Worm (Caenorhabditis elegans) whole organism, late embryonic: ENCODE data around the gene Y45F10A.7.

Experiments used
- T23F11.4 ChIP-seq: fragments of 200-800 bp; sonication (Bioruptor generic); optimal IDR thresholded peaks from 2 replicates; lab custom pipeline; 2018; ENCODE audit warnings: mild to moderate bottlenecking, missing genetic modification characterization, missing compliant biosample characterization
- Y22D7AL.16 ChIP-seq: sonication (generic microtip); optimal IDR thresholded peaks from 2 replicates; lab custom pipeline; 2016; ENCODE audit warnings: missing genetic modification characterization, missing compliant biosample characterization
- ceh-14 ChIP-seq: sonication (generic microtip); optimal IDR thresholded peaks from 2 replicates; lab custom pipeline; 2016; ENCODE audit warnings: missing genotype, missing genetic modification characterization, missing compliant biosample characterization
- ceh-19 ChIP-seq: fragments of 200-800 bp; sonication (Bioruptor generic); optimal IDR thresholded peaks from 2 replicates; lab custom pipeline; 2018; ENCODE audit warnings: mild to moderate bottlenecking, missing genetic modification characterization, missing compliant biosample characterization
- ceh-2 ChIP-seq: sonication (generic microtip); optimal IDR thresholded peaks from 2 replicates; lab custom pipeline; 2016; ENCODE audit warnings: missing genotype, missing genetic modification characterization, missing compliant biosample characterization
- ceh-24 ChIP-seq: sonication (generic microtip); optimal IDR thresholded peaks from 2 replicates; lab custom pipeline; 2016; ENCODE audit warnings: mild to moderate bottlenecking, missing genetic modification characterization, missing compliant biosample characterization
- ceh-6 ChIP-seq: fragments of 200-800 bp; sonication (Bioruptor generic); optimal IDR thresholded peaks from 2 replicates; lab custom pipeline; 2018; ENCODE audit warnings: mild to moderate bottlenecking, missing genetic modification characterization, missing compliant biosample characterization
- dmd-4 ChIP-seq: sonication (generic microtip); optimal IDR thresholded peaks from 2 replicates; lab custom pipeline; 2016; ENCODE audit warnings: borderline replicate concordance, missing genetic modification characterization, missing compliant biosample characterization
- elt-2 ChIP-seq: sonication (generic microtip); optimal IDR thresholded peaks from 2 replicates; lab custom pipeline; 2016; ENCODE audit warnings: missing genetic modification reagents, missing genetic modification characterization, missing compliant biosample characterization
- fax-1 ChIP-seq: sonication (generic microtip); optimal IDR thresholded peaks from 2 replicates; lab custom pipeline; 2016; ENCODE audit warnings: missing genotype, missing genetic modification characterization, missing compliant biosample characterization
- fkh-10 ChIP-seq: fragments of 150-350 bp; optimal IDR thresholded peaks from 2 replicates; lab custom pipeline; 2014; ENCODE audit warnings: missing biosample characterization, missing genetic modification reagents, missing genetic modification characterization
- gmeb-2 ChIP-seq: sonication (generic microtip); optimal IDR thresholded peaks from 2 replicates; lab custom pipeline; 2016; ENCODE audit warnings: missing genetic modification characterization, inconsistent platforms, missing compliant biosample characterization
- hlh-13 ChIP-seq: fragments of 200-800 bp; sonication (Bioruptor generic); optimal IDR thresholded peaks from 2 replicates; lab custom pipeline; 2018; ENCODE audit warnings: mild to moderate bottlenecking, missing genetic modification characterization, missing compliant biosample characterization
- hlh-30 ChIP-seq: sonication (generic microtip); optimal IDR thresholded peaks from 2 replicates; lab custom pipeline; 2017; ENCODE audit warnings: antibody characterized with exemption, missing genetic modification characterization, missing compliant biosample characterization; ENCODE audit not compliant: insufficient read depth
- hlh-8 ChIP-seq: sonication (generic microtip); optimal IDR thresholded peaks from 2 replicates; lab custom pipeline; 2016; ENCODE audit warnings: missing genotype, missing genetic modification characterization, missing compliant biosample characterization
- mec-3 ChIP-seq: sonication (generic microtip); optimal IDR thresholded peaks from 2 replicates; lab custom pipeline; 2016; ENCODE audit warnings: borderline replicate concordance, missing genetic modification characterization, missing compliant biosample characterization
- nfya-1 ChIP-seq: sonication (generic microtip); optimal IDR thresholded peaks from 2 replicates; lab custom pipeline; 2017; ENCODE audit warnings: missing genetic modification characterization, mild to moderate bottlenecking, missing compliant biosample characterization, antibody characterized with exemption, moderate library complexity
- pat-9 ChIP-seq: fragments of 200-800 bp; sonication (Bioruptor generic); optimal IDR thresholded peaks from 2 replicates; lab custom pipeline; 2018; ENCODE audit warnings: mild to moderate bottlenecking, missing genetic modification characterization, moderate library complexity, missing compliant biosample characterization
- pqm-1 ChIP-seq: sonication (generic microtip); optimal IDR thresholded peaks from 2 replicates; lab custom pipeline; 2016; ENCODE audit warnings: missing genetic modification characterization, missing compliant biosample characterization
- ref-2 ChIP-seq: sonication (generic microtip); optimal IDR thresholded peaks from 2 replicates; lab custom pipeline; 2016; ENCODE audit warnings: missing genetic modification characterization, missing compliant biosample characterization
- sdc-2 ChIP-seq: sonication (generic microtip); optimal IDR thresholded peaks from 2 replicates; lab custom pipeline; 2016; ENCODE audit warnings: missing genotype, missing genetic modification characterization, missing compliant biosample characterization
- ttx-3 ChIP-seq: sonication (generic microtip); optimal IDR thresholded peaks from 2 replicates; lab custom pipeline; 2016; ENCODE audit warnings: missing genetic modification reagents, missing genetic modification characterization, missing compliant biosample characterization
- ztf-16 ChIP-seq: sonication (generic microtip); optimal IDR thresholded peaks from 2 replicates; lab custom pipeline; 2017; ENCODE audit warnings: missing genetic modification characterization, missing compliant biosample characterization

The Y45F10A.7 gene

DNA sequence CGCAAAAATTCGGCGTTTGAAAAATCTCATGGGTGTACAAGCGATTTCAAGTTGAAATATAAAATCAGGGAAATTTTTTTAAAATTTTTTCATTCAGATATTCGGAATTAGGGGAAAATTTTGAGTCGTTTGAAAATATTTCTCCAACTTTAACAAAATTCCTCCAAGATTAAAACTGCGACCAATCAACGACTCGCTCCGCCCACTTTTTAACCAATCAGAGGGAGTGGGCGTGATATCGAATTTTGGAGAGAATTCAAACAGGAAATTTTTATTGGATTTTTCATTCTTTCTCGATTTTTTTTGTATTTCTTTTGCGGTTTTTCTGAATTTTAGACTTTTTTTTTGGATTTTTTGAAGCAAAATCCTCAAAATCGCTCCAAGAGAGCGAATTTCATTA lies 32.9 kb downstream of the Y45F10A.7 start:
- TF ChIP-seq nfya-1 (tag; lab: Kevin White, UChicago) (peak; percentile 90), pat-9 (tag; lab: Kevin White, UChicago) (no peak)

DNA sequence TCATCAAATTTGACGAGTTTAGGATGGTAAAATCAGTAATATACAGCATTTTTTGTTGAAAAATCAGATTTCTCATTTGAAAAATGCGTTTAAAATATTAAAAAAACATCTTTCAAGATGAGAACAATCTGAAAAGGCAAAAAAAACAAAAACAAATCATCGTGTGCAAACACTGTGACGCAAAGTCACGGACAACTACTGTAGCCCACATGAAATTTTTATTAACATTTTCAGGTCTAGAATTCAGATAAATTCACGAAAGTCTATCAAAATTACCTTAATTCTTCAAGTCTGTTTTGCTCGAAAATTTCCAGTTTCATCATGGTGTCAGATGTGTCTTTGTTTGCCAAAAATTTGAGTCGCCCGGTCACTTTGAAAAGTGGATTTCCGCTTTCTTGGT lies 46.5 kb downstream of the Y45F10A.7 start:
- no peak for TF ChIP-seq hlh-8
- TF ChIP-seq pqm-1 (tag; lab: Kevin White, UChicago) = no peak
- TF ChIP-seq ceh-6 (GFP tag; lab: Kevin White, UChicago) = no peak
- no peak for TF ChIP-seq nfya-1 (tag; lab: Kevin White, UChicago)
- no peak for TF ChIP-seq elt-2 (tag; lab: Kevin White, UChicago)
- TF ChIP-seq Y22D7AL.16 = no peak
- TF ChIP-seq ttx-3 (tag; lab: Kevin White, UChicago) = no peak
- no peak for TF ChIP-seq T23F11.4 (GFP tag; lab: Kevin White, UChicago)
- no peak for TF ChIP-seq fax-1
- no peak for TF ChIP-seq ztf-16 (tag; lab: Kevin White, UChicago)
- no peak for TF ChIP-seq sdc-2 (tag; lab: Kevin White, UChicago)
- TF ChIP-seq ceh-24 = no peak
- no peak for TF ChIP-seq hlh-30
- no peak for TF ChIP-seq mec-3
- TF ChIP-seq ref-2 (tag; lab: Kevin White, UChicago) = no peak
- TF ChIP-seq ceh-14 (tag; lab: Kevin White, UChicago) = no peak

DNA sequence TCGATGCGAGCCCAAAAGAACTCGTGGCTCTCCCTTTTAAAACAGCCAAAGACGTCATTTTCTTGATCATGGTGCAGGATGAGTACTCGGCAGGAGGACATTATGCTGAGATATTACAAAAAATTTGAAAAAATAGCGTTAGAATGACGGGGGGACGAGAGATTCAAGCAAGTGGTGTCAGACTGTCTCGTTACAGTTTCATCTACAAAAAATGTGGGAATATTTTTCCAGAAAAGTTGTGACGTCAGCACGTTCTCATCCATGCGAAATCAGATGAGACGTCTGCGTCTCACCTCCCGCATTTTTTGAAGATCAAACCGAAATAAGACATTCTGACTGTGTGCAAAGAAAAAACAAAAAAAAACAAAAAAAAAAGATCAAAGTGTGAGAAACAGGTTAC lies 47.8 kb downstream of the Y45F10A.7 start, which contains the start of gene rsd-2:
Gene rsd-2 (minus strand): TSS at position 101 of the 400 bp plus-strand sequence.
- TF ChIP-seq hlh-13 (GFP tag; lab: Kevin White, UChicago) = no peak
- TF ChIP-seq dmd-4 (tag; lab: Kevin White, UChicago) = no peak
- TF ChIP-seq ceh-19 (GFP tag; lab: Kevin White, UChicago) = no peak
- TF ChIP-seq sdc-2 (tag; lab: Kevin White, UChicago) = no peak
- no peak for TF ChIP-seq gmeb-2
- TF ChIP-seq elt-2 (tag; lab: Kevin White, UChicago) = no peak
- no peak for TF ChIP-seq fkh-10 (GFP tag; lab: Kevin White, UChicago)
- TF ChIP-seq ceh-2 (tag; lab: Kevin White, UChicago) = no peak
- no peak for TF ChIP-seq T23F11.4 (GFP tag; lab: Kevin White, UChicago)
